Worm (Caenorhabditis elegans) whole organism, midembryonic: ENCODE measurements around the gene Y51H4A.938.

Experiments
- T22C8.4 ChIP-seq: fragments of 200-800 bp; sonication (Bioruptor generic); IDR thresholded peaks from 2 replicates; pipeline ENCODE4 v1.3.6; 2022; ENCODE audit warnings: missing genetic modification characterization, missing compliant biosample characterization
- cog-1 ChIP-seq: sonication (generic microtip); optimal IDR thresholded peaks from 2 replicates; lab custom pipeline; 2016; ENCODE audit warnings: missing genetic modification characterization, missing compliant biosample characterization
- flt-1 ChIP-seq: fragments of 200-800 bp; sonication (Bioruptor generic); IDR thresholded peaks from 2 replicates; pipeline ENCODE4 v1.3.6; 2022; ENCODE audit warnings: missing genetic modification characterization, missing compliant biosample characterization
- klf-2 ChIP-seq: fragments of 200-800 bp; sonication (Bioruptor generic); conservative IDR thresholded peaks from 2 replicates; pipeline ENCODE4 v1.3.6; 2022; ENCODE audit warnings: missing genetic modification reagents, missing genetic modification characterization, missing compliant biosample characterization
- med-1 ChIP-seq: sonication (generic microtip); optimal IDR thresholded peaks from 2 replicates; lab custom pipeline; 2017; ENCODE audit warnings: missing genetic modification characterization, mild to moderate bottlenecking, missing compliant biosample characterization, antibody characterized with exemption, missing genetic modification reagents; ENCODE audit not compliant: insufficient read depth
- ref-1 ChIP-seq: fragments of 200-800 bp; sonication (Bioruptor generic); conservative IDR thresholded peaks from 2 replicates; pipeline ENCODE4 v1.3.6; 2022; ENCODE audit warnings: missing genetic modification reagents, missing genetic modification characterization, missing compliant biosample characterization
- tab-1 ChIP-seq: fragments of 200-800 bp; sonication (Bioruptor generic); IDR thresholded peaks from 2 replicates; pipeline ENCODE4 v1.3.6; 2022; ENCODE audit warnings: missing genetic modification characterization, missing compliant biosample characterization
- ztf-23 ChIP-seq: fragments of 200-800 bp; sonication (Bioruptor generic); IDR thresholded peaks from 2 replicates; pipeline ENCODE4 v1.3.6; 2022; ENCODE audit warnings: missing genetic modification reagents, missing genetic modification characterization, missing compliant biosample characterization
- ztf-29 ChIP-seq: fragments of 200-800 bp; sonication (Bioruptor generic); IDR thresholded peaks from 2 replicates; pipeline ENCODE4 v1.3.6; 2022; ENCODE audit warnings: missing genetic modification reagents, missing genetic modification characterization, missing compliant biosample characterization

- TF ChIP-seq med-1 (GFP tag; lab: Kevin White, UChicago) = no peak
- TF ChIP-seq ztf-29 = no peak
- 0 out of 2 replicates have a peak, but pooled peaks have one; percentile 40 for TF ChIP-seq flt-1
- no peak for TF ChIP-seq ref-1 (GFP tag; lab: Robert Waterston, UW)
- TF ChIP-seq ztf-23 (GFP tag; lab: Robert Waterston, UW) = no peak
- no peak for TF ChIP-seq klf-2 (GFP tag; lab: Robert Waterston, UW)
- no peak for TF ChIP-seq T22C8.4 (GFP tag; lab: Robert Waterston, UW)
- no peak for TF ChIP-seq cog-1 (tag; lab: Kevin White, UChicago)
- 0 out of 2 replicates have a peak, but pooled peaks have one; percentile 47 for TF ChIP-seq tab-1 (GFP tag; lab: Robert Waterston, UW)
These were observed 22.7 kb downstream of the Y51H4A.938 start for ce11 chrIV:16503590-16504217.
